Fruit fly (Drosophila melanogaster) whole organism, adult: ENCODE data around the gene CG9386.

Experiments
- CG12768 ChIP-seq: fragments of 200-800 bp; sonication (Bioruptor generic); optimal IDR thresholded peaks from 2 replicates; lab custom pipeline; 2017; ENCODE audit warnings: missing biosample characterization, missing genetic modification characterization, mild to moderate bottlenecking, moderate library complexity, missing genetic modification reagents
- CG1620 ChIP-seq: fragments of 200-800 bp; sonication (Bioruptor generic); optimal IDR thresholded peaks from 2 replicates; lab custom pipeline; 2016; ENCODE audit warnings: missing biosample characterization, missing genetic modification characterization
- CG33017 ChIP-seq: fragments of 200-800 bp; sonication (Bioruptor generic); optimal IDR thresholded peaks from 2 replicates; lab custom pipeline; 2018; ENCODE audit warnings: missing biosample characterization, mild to moderate bottlenecking, missing genetic modification characterization, moderate library complexity
- CG5204 ChIP-seq: fragments of 200-800 bp; sonication (Bioruptor generic); optimal IDR thresholded peaks from 2 replicates; lab custom pipeline; 2016; ENCODE audit warnings: missing biosample characterization, missing genetic modification characterization
- Clk ChIP-seq: fragments of 200-800 bp; sonication (Bioruptor generic); optimal IDR thresholded peaks from 2 replicates; lab custom pipeline; 2017; ENCODE audit warnings: missing biosample characterization, missing genetic modification characterization
- Crg-1 ChIP-seq: fragments of 200-800 bp; sonication (Bioruptor generic); optimal IDR thresholded peaks from 2 replicates; lab custom pipeline; 2016; ENCODE audit warnings: missing biosample characterization, missing genetic modification characterization
- Mnt ChIP-seq: fragments of 200-800 bp; sonication (Bioruptor generic); optimal IDR thresholded peaks from 2 replicates; lab custom pipeline; 2016; ENCODE audit warnings: missing biosample characterization, mild to moderate bottlenecking, missing genetic modification characterization
- bab1 ChIP-seq: fragments of 200-800 bp; sonication (Bioruptor generic); optimal IDR thresholded peaks from 3 replicates; lab custom pipeline; 2019; ENCODE audit warnings: missing biosample characterization, mild to moderate bottlenecking, missing genetic modification characterization, moderate library complexity
- kay ChIP-seq: fragments of 200-800 bp; sonication (Bioruptor generic); peaks from one replicate; lab custom pipeline; 2016; ENCODE audit warnings: missing biosample characterization, missing genetic modification characterization, borderline replicate concordance
- tj ChIP-seq: fragments of 200-800 bp; sonication (Bioruptor generic); optimal IDR thresholded peaks from 3 replicates; lab custom pipeline; 2017; ENCODE audit warnings: missing biosample characterization, mild to moderate bottlenecking, missing genetic modification characterization, moderate library complexity

DNA sequence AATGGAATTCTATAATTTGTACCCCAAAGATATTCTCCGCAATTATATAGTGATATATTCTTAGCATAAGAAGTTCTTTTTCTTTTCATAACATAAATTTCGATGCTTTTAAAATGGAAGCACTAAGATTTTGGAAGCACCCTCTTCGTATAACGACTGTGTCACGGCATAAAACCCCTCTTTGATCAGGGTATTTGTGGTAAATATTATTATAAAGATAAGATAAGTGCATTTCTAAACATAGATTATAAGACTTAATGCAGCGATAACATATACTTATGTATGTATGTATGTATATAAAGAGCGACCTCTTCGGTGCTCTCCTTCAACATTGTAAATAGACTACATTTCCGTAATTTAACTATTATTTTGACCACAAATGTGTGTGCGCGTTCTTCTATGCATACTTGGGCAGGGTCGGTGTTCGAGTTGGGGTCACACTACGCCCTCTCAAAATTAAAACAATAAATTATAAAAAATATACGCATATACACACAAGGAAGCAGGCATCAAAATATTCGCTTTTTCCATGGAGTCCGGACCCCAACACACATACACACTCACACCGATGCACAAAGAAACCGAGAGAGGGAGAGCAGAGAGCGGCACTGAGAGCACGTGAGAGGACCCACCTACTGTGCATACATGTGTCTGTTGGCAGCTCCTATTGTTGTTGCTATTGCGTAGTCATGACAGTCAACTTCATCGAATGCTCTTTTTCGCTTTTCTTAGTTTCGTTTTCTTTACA, 4.8 kb downstream of the CG9386 start:
- TF ChIP-seq bab1: no peak
- no peak for TF ChIP-seq kay (GFP tag; lab: Kevin White, UChicago)
- peak; percentile 0 for TF ChIP-seq Crg-1
- no peak for TF ChIP-seq CG5204
- no peak for TF ChIP-seq CG1620
- TF ChIP-seq CG12768 (GFP tag; lab: Kevin White, UChicago): no peak
- no peak for TF ChIP-seq CG33017
- peak; percentile 60 for TF ChIP-seq Mnt (GFP tag; lab: Kevin White, UChicago)
- TF ChIP-seq Clk (GFP tag; lab: Kevin White, UChicago): no peak
- no peak for TF ChIP-seq tj (GFP tag; lab: Kevin White, UChicago)
